Worm (Caenorhabditis elegans): ENCODE data around the gene C50B6.7.

The C50B6.7 gene

ce11 chrV:13352415-13352814 lies 27.6 kb upstream of the C50B6.7 start:
- no peak for TF ChIP-seq ama-1 (optimal IDR thresholded peaks at IDR 0.05)
- TF ChIP-seq mab-5 (tag; optimal IDR thresholded peaks at IDR 0.05) = peak; percentile 60
- no peak for TF ChIP-seq alr-1 (tag; optimal IDR thresholded peaks at IDR 0.05)

DNA sequence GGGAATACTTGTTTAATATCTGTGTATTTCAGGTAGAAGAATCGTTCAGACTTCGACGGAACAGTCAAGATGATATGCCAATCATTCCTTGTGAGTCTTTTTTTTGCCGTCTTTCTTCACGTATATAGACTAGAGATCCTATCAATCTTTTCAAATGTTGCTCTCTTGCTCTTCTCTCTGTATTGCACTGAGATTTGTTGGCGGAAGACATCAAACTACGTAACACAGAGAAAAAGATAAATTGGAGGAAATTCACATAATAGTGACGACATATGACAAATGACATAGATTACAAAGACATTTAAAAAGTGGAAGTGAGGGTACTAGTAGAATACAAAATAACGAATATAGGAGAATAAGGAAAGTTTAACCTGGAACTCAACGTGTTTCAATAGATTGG lies 27.0 kb upstream of the C50B6.7 start:
- TF ChIP-seq nhr-12 (tag; optimal IDR thresholded peaks at IDR 0.05) (no peak), lin-11 (tag; optimal IDR thresholded peaks at IDR 0.05) (no peak), mab-5 (tag; optimal IDR thresholded peaks at IDR 0.05) (peak; percentile 91), ama-1 (optimal IDR thresholded peaks at IDR 0.05) (no peak), lin-39 (tag; optimal IDR thresholded peaks at IDR 0.05) (peak; percentile 33), ZK546.5 (tag; optimal IDR thresholded peaks at IDR 0.05) (no peak), lsy-2 (tag; optimal IDR thresholded peaks at IDR 0.05) (peak in 1 of 2 experiments; percentile 22), snpc-4 (tag; optimal IDR thresholded peaks at IDR 0.05) (no peak), unc-55 (GFP tag; optimal IDR thresholded peaks at IDR 0.05) (peak; percentile 66), sma-9 (GFP tag; optimal IDR thresholded peaks at IDR 0.05) (peak; percentile 7), sma-9 (tag; optimal IDR thresholded peaks at IDR 0.05) (no peak), F13H6.1 (tag; optimal IDR thresholded peaks at IDR 0.05) (no peak), ceh-82 (tag; optimal IDR thresholded peaks at IDR 0.05) (no peak), egl-27 (tag; optimal IDR thresholded peaks at IDR 0.05) (peak; percentile 18), crh-2 (tag; optimal IDR thresholded peaks at IDR 0.05) (no peak), unc-62 (GFP tag; optimal IDR thresholded peaks at IDR 0.05) (peak; percentile 58)

DNA sequence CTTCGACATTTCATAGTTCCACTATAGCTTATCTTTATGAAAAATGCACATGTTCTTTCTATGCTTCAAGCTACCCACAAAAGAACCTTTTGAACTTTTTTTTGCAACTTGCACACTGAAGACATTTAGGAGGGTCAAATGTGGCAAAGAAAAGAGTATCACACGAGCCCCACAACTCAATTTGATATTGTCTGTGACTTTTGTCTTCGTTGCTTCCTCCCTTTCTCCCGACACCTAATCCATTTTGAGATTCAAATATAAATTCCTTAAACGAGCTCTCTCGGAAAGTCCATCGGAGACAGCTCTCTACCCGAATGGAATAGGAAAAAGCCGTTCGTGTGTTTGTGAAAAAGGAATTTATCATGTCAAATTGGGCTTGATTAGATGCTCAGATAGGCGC lies 25.5 kb upstream of the C50B6.7 start:
- no peak for TF ChIP-seq nhr-23 (tag; optimal IDR thresholded peaks at IDR 0.05)
- no peak for TF ChIP-seq ama-1 (optimal IDR thresholded peaks at IDR 0.05)
- no peak for TF ChIP-seq snpc-4 (tag; optimal IDR thresholded peaks at IDR 0.05)
- no peak for TF ChIP-seq nhr-21 (tag; optimal IDR thresholded peaks at IDR 0.05)
- no peak for TF ChIP-seq Y55F3AM.14 (GFP tag; optimal IDR thresholded peaks at IDR 0.05)
- TF ChIP-seq F13H6.1 (tag; optimal IDR thresholded peaks at IDR 0.05) = no peak
- no peak for TF ChIP-seq sma-9 (GFP tag; optimal IDR thresholded peaks at IDR 0.05)
- TF ChIP-seq sma-9 (tag; optimal IDR thresholded peaks at IDR 0.05) = no peak
- TF ChIP-seq nhr-25 (tag; optimal IDR thresholded peaks at IDR 0.05) = no peak
- no peak for TF ChIP-seq blmp-1 (tag; optimal IDR thresholded peaks at IDR 0.05; ENCODE audit: insufficient read depth)
- no peak for TF ChIP-seq ztf-1 (GFP tag; conservative IDR thresholded peaks at IDR 0.05)
- no peak for TF ChIP-seq ceh-16 (tag; optimal IDR thresholded peaks at IDR 0.05)
- no peak for TF ChIP-seq peb-1 (tag; optimal IDR thresholded peaks at IDR 0.05)
- TF ChIP-seq egl-27 (tag; optimal IDR thresholded peaks at IDR 0.05) = no peak
- no peak for TF ChIP-seq lsy-2 (tag; optimal IDR thresholded peaks at IDR 0.05)
- TF ChIP-seq skn-1 (tag; optimal IDR thresholded peaks at IDR 0.05) = no peak
- no peak for TF ChIP-seq lin-11 (tag; optimal IDR thresholded peaks at IDR 0.05)
- no peak for TF ChIP-seq lin-13 (GFP tag; optimal IDR thresholded peaks at IDR 0.05)
- TF ChIP-seq nhr-11 (tag; optimal IDR thresholded peaks at IDR 0.05) = no peak
- TF ChIP-seq crh-2 (tag; optimal IDR thresholded peaks at IDR 0.05) = no peak

DNA sequence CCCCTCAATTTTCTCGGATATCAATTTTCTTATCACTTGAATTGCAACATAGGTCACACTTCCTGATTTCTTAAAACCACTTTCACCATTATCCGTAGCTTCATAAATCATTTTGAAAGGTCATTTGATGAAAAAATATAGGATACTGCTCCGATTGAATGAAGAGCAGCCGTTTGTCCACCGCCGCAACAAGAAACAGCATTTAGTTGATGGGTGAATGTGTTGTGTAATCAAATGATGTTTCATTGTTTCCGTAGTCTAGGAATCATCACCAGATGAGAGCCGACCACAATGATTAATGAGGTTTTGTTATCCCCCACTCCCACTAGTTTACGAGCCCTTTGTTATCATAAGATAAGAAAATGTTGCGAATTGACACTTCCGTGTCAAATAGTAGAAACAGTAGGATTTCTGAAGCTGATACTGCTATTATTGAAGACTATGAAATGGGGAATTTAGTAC lies 21.1 kb upstream of the C50B6.7 start, which contains the start of gene twk-43:
twk-43 (plus strand) TSS at position 412 of the 462 bp plus-strand sequence.
- no peak for TF ChIP-seq ZK546.5 (tag; optimal IDR thresholded peaks at IDR 0.05)
- TF ChIP-seq sma-9 (GFP tag; optimal IDR thresholded peaks at IDR 0.05) = peak; percentile 13
- no peak for TF ChIP-seq sma-9 (tag; optimal IDR thresholded peaks at IDR 0.05)
- no peak for TF ChIP-seq ceh-16 (tag; optimal IDR thresholded peaks at IDR 0.05)
- TF ChIP-seq nhr-129 (tag; optimal IDR thresholded peaks at IDR 0.05) = no peak
- TF ChIP-seq unc-39 (tag; optimal IDR thresholded peaks at IDR 0.05) = no peak
- no peak for TF ChIP-seq snpc-4 (tag; optimal IDR thresholded peaks at IDR 0.05)
- TF ChIP-seq alr-1 (tag; optimal IDR thresholded peaks at IDR 0.05) = no peak
- no peak for TF ChIP-seq unc-62 (GFP tag; optimal IDR thresholded peaks at IDR 0.05)
- TF ChIP-seq blmp-1 (tag; optimal IDR thresholded peaks at IDR 0.05; ENCODE audit: insufficient read depth) = no peak
- peak; percentile 19 for TF ChIP-seq F13H6.1 (tag; optimal IDR thresholded peaks at IDR 0.05)
- peak; percentile 54 for TF ChIP-seq sem-4 (tag; optimal IDR thresholded peaks at IDR 0.05)
- no peak for TF ChIP-seq zag-1 (tag; optimal IDR thresholded peaks at IDR 0.05)
- TF ChIP-seq nhr-6 (tag; optimal IDR thresholded peaks at IDR 0.05) = no peak
- no peak for TF ChIP-seq skn-1 (tag; optimal IDR thresholded peaks at IDR 0.05)
- no peak for TF ChIP-seq nhr-23 (tag; optimal IDR thresholded peaks at IDR 0.05)
- no peak for TF ChIP-seq aly-2 (tag; optimal IDR thresholded peaks at IDR 0.05)
- no peak for TF ChIP-seq nhr-12 (tag; optimal IDR thresholded peaks at IDR 0.05)
- TF ChIP-seq peb-1 (tag; optimal IDR thresholded peaks at IDR 0.05) = no peak
- TF ChIP-seq R02D3.7 (tag; optimal IDR thresholded peaks at IDR 0.05) = no peak
- TF ChIP-seq mab-5 (tag; optimal IDR thresholded peaks at IDR 0.05) = peak; percentile 75

Measured in whole organism, L2 larva.